Worm (Caenorhabditis elegans) whole organism, L4 larva: ENCODE measurements around the gene C18D11.1.

Experiments used
- F10B5.3 ChIP-seq: sonication (generic microtip); optimal IDR thresholded peaks from 2 replicates; lab custom pipeline; 2016; ENCODE audit warnings: mild to moderate bottlenecking, missing genetic modification characterization, missing compliant biosample characterization
- F26F4.8 ChIP-seq: fragments of 200-800 bp; sonication (Bioruptor generic); conservative IDR thresholded peaks from 2 replicates; pipeline ENCODE4 v1.3.6; 2022; ENCODE audit warnings: missing genetic modification characterization, missing compliant biosample characterization
- F37D6.2 ChIP-seq: sonication (generic microtip); optimal IDR thresholded peaks from 2 replicates; lab custom pipeline; 2016; ENCODE audit warnings: mild to moderate bottlenecking, missing genetic modification characterization, missing compliant biosample characterization
- F49E8.2 ChIP-seq: sonication (generic microtip); optimal IDR thresholded peaks from 2 replicates; lab custom pipeline; 2016; ENCODE audit warnings: missing compliant biosample characterization, mild to moderate bottlenecking, missing genetic modification characterization, borderline replicate concordance
- Y105C5A.15 ChIP-seq: fragments of 200-800 bp; sonication (Bioruptor generic); IDR thresholded peaks from 2 replicates; pipeline ENCODE4 v1.3.6; 2022; ENCODE audit warnings: missing genetic modification characterization, missing compliant biosample characterization
- Y5F2A.4 ChIP-seq: fragments of 200-800 bp; sonication (Bioruptor generic); optimal IDR thresholded peaks from 2 replicates; lab custom pipeline; 2018; ENCODE audit warnings: mild to moderate bottlenecking, missing genetic modification characterization, missing compliant biosample characterization
- Y75B8A.6 ChIP-seq: fragments of 200-800 bp; sonication (Bioruptor generic); IDR thresholded peaks from 2 replicates; pipeline ENCODE4 v1.3.6; 2022; ENCODE audit warnings: missing genetic modification reagents, missing genetic modification characterization, missing compliant biosample characterization
- ZK337.2 ChIP-seq: fragments of 200-800 bp; sonication (Bioruptor generic); IDR thresholded peaks from 2 replicates; pipeline ENCODE4 v1.3.6; 2022; ENCODE audit warnings: missing genetic modification reagents, missing genetic modification characterization, missing compliant biosample characterization
- ama-1 ChIP-seq: fragments of 150-350 bp; optimal IDR thresholded peaks from 2 replicates; lab custom pipeline; 2014; ENCODE audit warnings: inconsistent platforms, mixed read lengths
- arid-1 ChIP-seq: fragments of 200-800 bp; sonication (Bioruptor generic); conservative IDR thresholded peaks from 2 replicates; pipeline ENCODE4 v1.3.6; 2022; ENCODE audit warnings: missing genetic modification reagents, missing genetic modification characterization, missing compliant biosample characterization
- attf-4 ChIP-seq: sonication (generic microtip); optimal IDR thresholded peaks from 3 replicates; lab custom pipeline; 2017; ENCODE audit warnings: missing biosample characterization, missing genetic modification characterization
- ceh-20 ChIP-seq: fragments of 200-800 bp; sonication (Bioruptor generic); IDR thresholded peaks from 2 replicates; pipeline ENCODE4 v1.3.6; 2022; ENCODE audit warnings: missing genetic modification reagents, missing genetic modification characterization, missing compliant biosample characterization
- ceh-32 ChIP-seq: sonication (generic microtip); optimal IDR thresholded peaks from 2 replicates; lab custom pipeline; 2016; ENCODE audit warnings: mild to moderate bottlenecking, missing genetic modification characterization, missing compliant biosample characterization; ENCODE audit not compliant: poor library complexity
- ceh-44 ChIP-seq: fragments of 200-800 bp; sonication (Bioruptor generic); IDR thresholded peaks from 2 replicates; pipeline ENCODE4 v1.3.6; 2022; ENCODE audit warnings: missing genetic modification reagents, missing genetic modification characterization, missing compliant biosample characterization
- ceh-82 ChIP-seq: sonication (generic microtip); optimal IDR thresholded peaks from 2 replicates; lab custom pipeline; 2017; ENCODE audit warnings: missing biosample characterization, missing genetic modification characterization
- cey-2 ChIP-seq: sonication (generic microtip); optimal IDR thresholded peaks from 3 replicates; lab custom pipeline; 2017; ENCODE audit warnings: missing genetic modification characterization, mild to moderate bottlenecking, missing compliant biosample characterization, antibody characterized with exemption, borderline replicate concordance; ENCODE audit not compliant: insufficient read depth
- ctbp-1 ChIP-seq: fragments of 200-800 bp; sonication (Bioruptor generic); IDR thresholded peaks from 2 replicates; pipeline ENCODE4 v1.3.6; 2022; ENCODE audit warnings: missing genetic modification reagents, missing genetic modification characterization, missing compliant biosample characterization
- daf-8 ChIP-seq: fragments of 200-800 bp; sonication (Bioruptor generic); IDR thresholded peaks from 2 replicates; pipeline ENCODE4 v1.3.6; 2022; ENCODE audit warnings: missing genetic modification characterization, missing compliant biosample characterization
- fkh-10 ChIP-seq: fragments of 150-350 bp; optimal IDR thresholded peaks from 2 replicates; lab custom pipeline; 2014; ENCODE audit warnings: missing biosample characterization, missing genetic modification reagents, missing genetic modification characterization
- fos-1 ChIP-seq: fragments of 150-350 bp; optimal IDR thresholded peaks from 2 replicates; lab custom pipeline; 2014; ENCODE audit warnings: missing biosample characterization, missing genetic modification characterization
- hif-1 ChIP-seq, 2 experiments: sonication (generic microtip); optimal IDR thresholded peaks; 2 replicates each; lab custom pipeline; 2016 to 2017; ENCODE audit warnings: missing compliant biosample characterization in 2 of 2, missing genetic modification characterization in 2 of 2, missing genetic modification reagents in 2 of 2, missing genotype in 2 of 2, mild to moderate bottlenecking in 1 of 2
- hlh-11 ChIP-seq: fragments of 200-800 bp; sonication (Bioruptor generic); optimal IDR thresholded peaks from 2 replicates; lab custom pipeline; 2018; ENCODE audit warnings: mild to moderate bottlenecking, missing genetic modification characterization, missing compliant biosample characterization
- hmg-1.1 ChIP-seq: fragments of 200-800 bp; sonication (Bioruptor generic); IDR thresholded peaks from 2 replicates; pipeline ENCODE4 v1.3.6; 2022; ENCODE audit warnings: missing genetic modification reagents, missing genetic modification characterization, missing compliant biosample characterization
- lim-7 ChIP-seq: fragments of 200-800 bp; sonication (Bioruptor generic); IDR thresholded peaks from 2 replicates; pipeline ENCODE4 v1.3.6; 2022; ENCODE audit warnings: missing genetic modification characterization, missing compliant biosample characterization
- lin-1 ChIP-seq: fragments of 200-800 bp; sonication (Bioruptor generic); IDR thresholded peaks from 2 replicates; pipeline ENCODE4 v1.3.6; 2022; ENCODE audit warnings: missing genetic modification reagents, missing genetic modification characterization, missing compliant biosample characterization
- lin-38 ChIP-seq: fragments of 200-800 bp; sonication (Bioruptor generic); IDR thresholded peaks from 2 replicates; pipeline ENCODE4 v1.3.6; 2022; ENCODE audit warnings: missing genetic modification reagents, missing genetic modification characterization, missing compliant biosample characterization
- lir-3 ChIP-seq: sonication (generic microtip); optimal IDR thresholded peaks from 2 replicates; lab custom pipeline; 2016; ENCODE audit warnings: mild to moderate bottlenecking, missing genetic modification characterization, missing compliant biosample characterization
- mdt-29 ChIP-seq: fragments of 200-800 bp; sonication (Bioruptor generic); IDR thresholded peaks from 2 replicates; pipeline ENCODE4 v1.3.6; 2022; ENCODE audit warnings: missing genetic modification reagents, missing genetic modification characterization, missing compliant biosample characterization
- mes-2 ChIP-seq: sonication (generic microtip); optimal IDR thresholded peaks from 2 replicates; lab custom pipeline; 2016; ENCODE audit warnings: missing genotype, mild to moderate bottlenecking, missing genetic modification characterization, missing compliant biosample characterization; ENCODE audit not compliant: poor library complexity, severe bottlenecking
- mxl-2 ChIP-seq: fragments of 200-800 bp; sonication (Bioruptor generic); conservative IDR thresholded peaks from 2 replicates; pipeline ENCODE4 v1.3.6; 2022; ENCODE audit warnings: missing genetic modification reagents, missing genetic modification characterization, missing compliant biosample characterization
- nhr-237 ChIP-seq: sonication (generic microtip); optimal IDR thresholded peaks from 2 replicates; lab custom pipeline; 2017; ENCODE audit warnings: missing biosample characterization, missing genetic modification characterization
- nhr-41 ChIP-seq: fragments of 200-800 bp; sonication (Bioruptor generic); IDR thresholded peaks from 2 replicates; pipeline ENCODE4 v1.3.6; 2022; ENCODE audit warnings: missing genetic modification reagents, missing genetic modification characterization, missing compliant biosample characterization
- nhr-48 ChIP-seq: sonication (generic microtip); optimal IDR thresholded peaks from 2 replicates; lab custom pipeline; 2016; ENCODE audit warnings: mild to moderate bottlenecking, missing genetic modification characterization, missing compliant biosample characterization
- pha-4 ChIP-seq, 2 experiments: fragments of 150-350 bp in 1 of 2; fragments of 200-800 bp in 1 of 2; sonication (Bioruptor generic) in 1 of 2; IDR thresholded peaks in 1 of 2; optimal IDR thresholded peaks in 1 of 2; 2 replicates each; pipeline versions ENCODE4 v1.3.6 to Lab custom; 2014 to 2022; ENCODE audit warnings: missing genetic modification characterization in 2 of 2, missing genetic modification reagents in 2 of 2, missing biosample characterization in 1 of 2, missing compliant biosample characterization in 1 of 2
- php-3 ChIP-seq: fragments of 200-800 bp; sonication (Bioruptor generic); IDR thresholded peaks from 2 replicates; pipeline ENCODE4 v1.3.6; 2022; ENCODE audit warnings: missing genetic modification reagents, missing genetic modification characterization, missing compliant biosample characterization
- rbr-2 ChIP-seq: sonication (generic microtip); optimal IDR thresholded peaks from 2 replicates; lab custom pipeline; 2016; ENCODE audit warnings: missing genotype, missing genetic modification characterization, missing compliant biosample characterization
- saeg-2 ChIP-seq: fragments of 200-800 bp; sonication (Bioruptor generic); IDR thresholded peaks from 2 replicates; pipeline ENCODE4 v1.3.6; 2022; ENCODE audit warnings: missing genetic modification reagents, missing genetic modification characterization, missing compliant biosample characterization
- sdz-12 ChIP-seq: fragments of 200-800 bp; sonication (Bioruptor generic); optimal IDR thresholded peaks from 2 replicates; lab custom pipeline; 2018; ENCODE audit warnings: mild to moderate bottlenecking, missing genetic modification characterization, missing compliant biosample characterization
- skn-1 ChIP-seq: fragments of 150-350 bp; optimal IDR thresholded peaks from 2 replicates; lab custom pipeline; 2014; ENCODE audit warnings: missing biosample characterization, missing genetic modification characterization
- snpc-4 ChIP-seq: fragments of 150-350 bp; optimal IDR thresholded peaks from 2 replicates; lab custom pipeline; 2014; ENCODE audit warnings: missing biosample characterization, missing genetic modification characterization
- tra-1 ChIP-seq: fragments of 200-800 bp; sonication (Bioruptor generic); IDR thresholded peaks from 2 replicates; pipeline ENCODE4 v1.3.6; 2022; ENCODE audit warnings: missing genetic modification reagents, missing genetic modification characterization, missing compliant biosample characterization
- unc-39 ChIP-seq: sonication (generic microtip); optimal IDR thresholded peaks from 2 replicates; lab custom pipeline; 2017; ENCODE audit warnings: missing biosample characterization, missing genetic modification characterization
- zfp-2 ChIP-seq: sonication (generic microtip); optimal IDR thresholded peaks from 2 replicates; lab custom pipeline; 2016; ENCODE audit warnings: mild to moderate bottlenecking, missing genetic modification characterization, missing compliant biosample characterization
- ztf-11 ChIP-seq: fragments of 150-350 bp; optimal IDR thresholded peaks from 2 replicates; lab custom pipeline; 2014; ENCODE audit warnings: missing biosample characterization, missing genetic modification characterization

C18D11.1 gene

DNA sequence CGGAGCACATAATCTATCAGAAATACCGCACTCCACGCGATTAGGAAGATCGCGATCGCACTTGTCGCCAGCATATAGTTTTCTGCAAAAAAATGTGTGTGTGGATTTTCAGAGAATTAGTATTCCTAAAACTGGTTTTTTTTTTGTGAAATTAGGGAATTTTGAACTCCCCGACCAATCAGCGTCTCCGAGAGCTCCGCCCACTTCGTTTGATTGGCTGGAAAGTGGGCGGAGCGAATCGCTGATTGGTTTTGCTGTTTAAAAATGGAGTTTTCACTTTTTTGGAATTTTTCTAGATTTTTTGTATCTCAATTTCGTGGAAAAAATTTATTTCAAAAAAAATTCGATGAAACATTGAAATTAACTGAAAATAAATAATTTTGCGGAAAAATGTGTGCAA is 44.8 kb downstream of the C18D11.1 start:
- no peak for TF ChIP-seq F26F4.8 (GFP tag; lab: Robert Waterston, UW)
- TF ChIP-seq sdz-12 (GFP tag; lab: Kevin White, UChicago): no peak
- TF ChIP-seq daf-8 (GFP tag; lab: Robert Waterston, UW): no peak
- TF ChIP-seq lin-1 (GFP tag; lab: Robert Waterston, UW): no peak
- no peak for TF ChIP-seq saeg-2
- no peak for TF ChIP-seq ceh-32 (tag; lab: Kevin White, UChicago)
- TF ChIP-seq cey-2: no peak
- no peak for TF ChIP-seq rbr-2 (tag; lab: Kevin White, UChicago)
- TF ChIP-seq lin-38 (GFP tag; lab: Robert Waterston, UW): no peak
- TF ChIP-seq ZK337.2 (GFP tag; lab: Robert Waterston, UW): no peak
- TF ChIP-seq skn-1 (tag; lab: Kevin White, UChicago): no peak
- TF ChIP-seq nhr-41 (GFP tag; lab: Robert Waterston, UW): no peak
- no peak for TF ChIP-seq mes-2 (tag; lab: Kevin White, UChicago)
- TF ChIP-seq Y75B8A.6: no peak
- no peak for TF ChIP-seq F10B5.3 (tag; lab: Kevin White, UChicago)
- no peak for TF ChIP-seq F49E8.2
- no peak for TF ChIP-seq mdt-29 (GFP tag; lab: Robert Waterston, UW)
- TF ChIP-seq Y5F2A.4: no peak
- TF ChIP-seq unc-39: no peak
- no peak for TF ChIP-seq php-3 (GFP tag; lab: Robert Waterston, UW)

DNA sequence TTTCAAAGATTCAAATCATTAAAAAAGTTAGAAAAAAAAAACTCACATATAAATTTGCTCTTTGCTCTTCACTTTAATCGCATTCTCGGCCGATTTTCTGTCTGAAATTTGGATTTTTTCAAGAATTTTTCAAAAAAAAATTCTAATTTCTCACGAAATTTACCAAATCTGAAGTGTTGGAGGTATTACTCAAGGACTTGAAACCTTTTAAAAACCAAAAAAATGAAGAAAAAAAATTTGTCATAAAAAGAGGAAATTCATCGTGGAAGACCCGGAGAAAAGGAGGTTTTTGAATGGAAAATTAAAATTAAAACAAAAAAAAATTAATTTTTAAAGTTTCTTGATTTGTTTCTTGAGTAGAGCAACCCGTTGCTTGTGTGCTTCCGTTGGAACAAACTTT is 45.8 kb downstream of the C18D11.1 start, which contains the start of gene Y56A3A.2:
Gene Y56A3A.2 (minus strand): TSS at position 101 of the 400 bp plus-strand sequence.
- TF ChIP-seq cey-2 (no peak), pha-4 (GFP tag; IDR thresholded peaks at IDR 0.05; lab: Robert Waterston, UW) (no peak), pha-4 (tag; optimal IDR thresholded peaks at IDR 0.05; lab: Kevin White, UChicago) (no peak), mxl-2 (GFP tag; lab: Robert Waterston, UW) (no peak), ceh-82 (no peak), nhr-237 (tag; lab: Kevin White, UChicago) (no peak), lir-3 (tag; lab: Kevin White, UChicago) (no peak), Y75B8A.6 (no peak), arid-1 (GFP tag; lab: Robert Waterston, UW) (no peak), ctbp-1 (GFP tag; lab: Robert Waterston, UW) (no peak), tra-1 (GFP tag; lab: Robert Waterston, UW) (no peak), rbr-2 (tag; lab: Kevin White, UChicago) (no peak), ceh-32 (tag; lab: Kevin White, UChicago) (no peak), hif-1 (tag; optimal IDR thresholded peaks at IDR 0.05; lab: Kevin White, UChicago) (no peak), hmg-1.1 (GFP tag; lab: Robert Waterston, UW) (no peak), ztf-11 (no peak), F37D6.2 (tag; lab: Kevin White, UChicago) (no peak), ceh-44 (no peak)
- TF ChIP-seq, all 104 proteins: peak for 0

DNA sequence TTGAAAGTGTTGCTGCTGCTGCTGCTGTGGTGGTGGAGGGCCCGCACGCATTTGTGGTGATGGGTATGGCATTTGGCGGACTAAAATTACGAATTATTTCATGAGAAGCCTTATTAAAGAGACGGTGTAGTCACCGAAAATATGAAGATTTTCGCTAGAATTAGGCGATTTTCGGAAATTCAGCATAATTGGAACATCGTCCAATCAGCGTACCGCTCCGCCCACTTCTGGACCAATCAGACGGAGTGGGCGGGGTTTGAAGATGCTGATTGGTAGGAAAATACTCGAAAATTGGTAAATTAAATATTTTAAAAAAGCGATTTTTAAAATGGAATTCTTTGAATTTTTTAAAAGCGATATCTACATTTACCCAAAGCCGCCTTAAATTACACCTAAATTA is 49.8 kb downstream of the C18D11.1 start:
- no peak for TF ChIP-seq snpc-4 (tag; lab: Kevin White, UChicago)
- TF ChIP-seq ceh-20 (GFP tag; lab: Robert Waterston, UW): no peak
- no peak for TF ChIP-seq lim-7 (GFP tag; lab: Robert Waterston, UW)
- no peak for TF ChIP-seq zfp-2 (tag; lab: Kevin White, UChicago)
- TF ChIP-seq nhr-48: no peak
- no peak for TF ChIP-seq ama-1
- TF ChIP-seq ZK337.2 (GFP tag; lab: Robert Waterston, UW): no peak
- no peak for TF ChIP-seq F49E8.2
- TF ChIP-seq hmg-1.1 (GFP tag; lab: Robert Waterston, UW): no peak
- no peak for TF ChIP-seq attf-4
- no peak for TF ChIP-seq Y105C5A.15 (GFP tag; lab: Robert Waterston, UW)
- no peak for TF ChIP-seq fkh-10 (GFP tag; lab: Kevin White, UChicago)
- TF ChIP-seq fos-1 (tag; lab: Kevin White, UChicago): no peak
- TF ChIP-seq hlh-11: no peak
